Fruit fly (Drosophila melanogaster) whole organism, embryonic: ENCODE data around the gene CG32413.

Experiments
- ATbp ChIP-seq: fragments of 200-800 bp; sonication (Bioruptor generic); optimal IDR thresholded peaks from 2 replicates; lab custom pipeline; 2017; ENCODE audit warnings: missing biosample characterization, mild to moderate bottlenecking, missing genetic modification characterization, missing genetic modification reagents
- Asciz ChIP-seq: fragments of 200-800 bp; sonication (Bioruptor generic); optimal IDR thresholded peaks from 2 replicates; lab custom pipeline; 2017; ENCODE audit warnings: missing biosample characterization, mild to moderate bottlenecking, missing genetic modification characterization, missing genetic modification reagents
- Atf3 ChIP-seq: fragments of 200-800 bp; sonication (Bioruptor generic); optimal IDR thresholded peaks from 3 replicates; lab custom pipeline; 2016; ENCODE audit warnings: missing biosample characterization, missing genetic modification characterization
- CG10267 ChIP-seq: fragments of 200-800 bp; sonication (Bioruptor generic); optimal IDR thresholded peaks from 2 replicates; lab custom pipeline; 2018; ENCODE audit warnings: missing biosample characterization, mild to moderate bottlenecking, missing genetic modification characterization, moderate library complexity
- CG10979 ChIP-seq: fragments of 200-800 bp; sonication (Bioruptor generic); optimal IDR thresholded peaks from 2 replicates; lab custom pipeline; 2018; ENCODE audit warnings: missing biosample characterization, mild to moderate bottlenecking, missing genetic modification characterization, moderate library complexity
- CG11085 ChIP-seq: fragments of 200-800 bp; sonication (Bioruptor generic); IDR thresholded peaks from 2 replicates; pipeline ENCODE4 v1.3.6; 2022; ENCODE audit warnings: missing biosample characterization, missing genetic modification characterization
- CG13424 ChIP-seq: fragments of 200-800 bp; sonication (Bioruptor generic); optimal IDR thresholded peaks from 2 replicates; lab custom pipeline; 2019; ENCODE audit warnings: missing biosample characterization, mild to moderate bottlenecking, missing genetic modification characterization, moderate library complexity
- CG1529 ChIP-seq: fragments of 200-800 bp; sonication (Bioruptor generic); optimal IDR thresholded peaks from 3 replicates; lab custom pipeline; 2018; ENCODE audit warnings: missing biosample characterization, missing genetic modification characterization
- CG15479 ChIP-seq: fragments of 200-800 bp; sonication (Bioruptor generic); optimal IDR thresholded peaks from 3 replicates; lab custom pipeline; 2019; ENCODE audit warnings: missing biosample characterization, mild to moderate bottlenecking, missing genetic modification characterization, moderate library complexity
- CG15601 ChIP-seq: fragments of 200-800 bp; sonication (Bioruptor generic); optimal IDR thresholded peaks from 3 replicates; lab custom pipeline; 2019; ENCODE audit warnings: missing biosample characterization, mild to moderate bottlenecking, missing genetic modification characterization, moderate library complexity
- CG15696 ChIP-seq: fragments of 200-800 bp; sonication (Bioruptor generic); optimal IDR thresholded peaks from 2 replicates; lab custom pipeline; 2019; ENCODE audit warnings: missing biosample characterization, mild to moderate bottlenecking, missing genetic modification characterization, moderate library complexity
- CG1603 ChIP-seq: fragments of 200-800 bp; sonication (Bioruptor generic); optimal IDR thresholded peaks from 2 replicates; lab custom pipeline; 2019; ENCODE audit warnings: missing biosample characterization, mild to moderate bottlenecking, missing genetic modification characterization, moderate library complexity
- CG1647 ChIP-seq: fragments of 200-800 bp; sonication (Bioruptor generic); optimal IDR thresholded peaks from 3 replicates; lab custom pipeline; 2016; ENCODE audit warnings: missing biosample characterization, missing genetic modification characterization
- CG17361 ChIP-seq: fragments of 200-800 bp; sonication (Bioruptor generic); IDR thresholded peaks from 3 replicates; pipeline ENCODE4 v1.3.6; 2022; ENCODE audit warnings: missing biosample characterization, missing genetic modification characterization
- CG17385 ChIP-seq: fragments of 200-800 bp; sonication (Bioruptor generic); optimal IDR thresholded peaks from 3 replicates; lab custom pipeline; 2018; ENCODE audit warnings: missing biosample characterization, mild to moderate bottlenecking, missing genetic modification characterization
- CG18262 ChIP-seq: fragments of 200-800 bp; optimal IDR thresholded peaks from 3 replicates; lab custom pipeline; 2019; ENCODE audit warnings: missing biosample characterization, mild to moderate bottlenecking, missing genetic modification characterization, moderate library complexity
- CG2199 ChIP-seq: fragments of 200-800 bp; sonication (Bioruptor generic); IDR thresholded peaks from 3 replicates; pipeline ENCODE4 v1.3.6; 2022; ENCODE audit warnings: missing biosample characterization, missing genetic modification characterization
- CG2678 ChIP-seq: fragments of 200-800 bp; sonication (Bioruptor generic); optimal IDR thresholded peaks from 3 replicates; lab custom pipeline; 2019; ENCODE audit warnings: missing biosample characterization, mild to moderate bottlenecking, missing genetic modification characterization, moderate library complexity
- CG31441 ChIP-seq: fragments of 200-800 bp; sonication (Bioruptor generic); IDR thresholded peaks from 2 replicates; pipeline ENCODE4 v1.3.6; 2022; ENCODE audit warnings: missing biosample characterization, missing genetic modification characterization
- CG6689 ChIP-seq: fragments of 200-800 bp; sonication (Bioruptor generic); IDR thresholded peaks from 2 replicates; pipeline ENCODE4 v1.3.6; 2022; ENCODE audit warnings: missing biosample characterization, missing genetic modification characterization
- CG7271 ChIP-seq: fragments of 200-800 bp; sonication (Bioruptor generic); optimal IDR thresholded peaks from 2 replicates; lab custom pipeline; 2018; ENCODE audit warnings: missing biosample characterization, mild to moderate bottlenecking, missing genetic modification characterization, moderate library complexity
- CG7839 ChIP-seq: fragments of 200-800 bp; sonication (Bioruptor generic); optimal IDR thresholded peaks from 3 replicates; lab custom pipeline; 2018; ENCODE audit warnings: missing biosample characterization, mild to moderate bottlenecking, missing genetic modification characterization, moderate library complexity
- CG8924 ChIP-seq: fragments of 200-800 bp; optimal IDR thresholded peaks from 3 replicates; lab custom pipeline; 2019; ENCODE audit warnings: missing biosample characterization, mild to moderate bottlenecking, missing genetic modification characterization, moderate library complexity
- CG9876 ChIP-seq: fragments of 200-800 bp; sonication (Bioruptor generic); optimal IDR thresholded peaks from 2 replicates; lab custom pipeline; 2016; ENCODE audit warnings: missing biosample characterization, missing genetic modification characterization
- Camta ChIP-seq: fragments of 200-800 bp; sonication (Bioruptor generic); optimal IDR thresholded peaks from 2 replicates; lab custom pipeline; 2016; ENCODE audit warnings: missing biosample characterization, missing genetic modification characterization
- Oli ChIP-seq: fragments of 200-800 bp; sonication (Bioruptor generic); optimal IDR thresholded peaks from 2 replicates; lab custom pipeline; 2018; ENCODE audit warnings: missing biosample characterization, mild to moderate bottlenecking, missing genetic modification characterization, moderate library complexity
- Pdp1 ChIP-seq, 2 experiments: fragments of 200-800 bp; sonication (Bioruptor generic); optimal IDR thresholded peaks; 3 replicates each; lab custom pipeline; 2016; ENCODE audit warnings: missing biosample characterization in 2 of 2, missing genetic modification characterization in 2 of 2, mild to moderate bottlenecking in 1 of 2, moderate library complexity in 1 of 2
- Poxn ChIP-seq: fragments of 200-800 bp; sonication (Bioruptor generic); IDR thresholded peaks from 2 replicates; pipeline ENCODE4 v1.3.6; 2022; ENCODE audit warnings: missing biosample characterization, missing genetic modification characterization
- Ptx1 ChIP-seq: fragments of 200-800 bp; sonication (Bioruptor generic); IDR thresholded peaks from 2 replicates; pipeline ENCODE4 v1.3.6; 2022; ENCODE audit warnings: missing biosample characterization, missing genetic modification characterization
- Sox100B ChIP-seq: fragments of 200-800 bp; sonication (Bioruptor generic); optimal IDR thresholded peaks from 3 replicates; lab custom pipeline; 2018; ENCODE audit warnings: missing biosample characterization, mild to moderate bottlenecking, missing genetic modification characterization
- Sox102F ChIP-seq: fragments of 200-800 bp; sonication (Bioruptor generic); optimal IDR thresholded peaks from 2 replicates; lab custom pipeline; 2018; ENCODE audit warnings: missing biosample characterization, mild to moderate bottlenecking, missing genetic modification characterization, moderate library complexity
- Vsx1 ChIP-seq: fragments of 200-800 bp; sonication (Bioruptor generic); optimal IDR thresholded peaks from 2 replicates; lab custom pipeline; 2017; ENCODE audit warnings: missing biosample characterization, mild to moderate bottlenecking, missing genetic modification characterization, missing genetic modification reagents
- Xrp1 ChIP-seq: fragments of 200-800 bp; sonication (Bioruptor generic); IDR thresholded peaks from 2 replicates; pipeline ENCODE4 v1.3.6; 2022; ENCODE audit warnings: missing biosample characterization, missing genetic modification characterization
- bsh ChIP-seq, 2 experiments: fragments of 200-800 bp; sonication (Bioruptor generic); optimal IDR thresholded peaks; 2 replicates each; lab custom pipeline; 2017 to 2018; ENCODE audit warnings: mild to moderate bottlenecking in 2 of 2, missing biosample characterization in 2 of 2, missing genetic modification characterization in 2 of 2, moderate library complexity in 1 of 2
- cg ChIP-seq: fragments of 200-800 bp; sonication (Bioruptor generic); optimal IDR thresholded peaks from 3 replicates; lab custom pipeline; 2019; ENCODE audit warnings: missing biosample characterization, mild to moderate bottlenecking, missing genetic modification characterization, moderate library complexity
- corto ChIP-seq: fragments of 200-800 bp; sonication (Bioruptor generic); optimal IDR thresholded peaks from 2 replicates; lab custom pipeline; 2016; ENCODE audit warnings: missing biosample characterization, mild to moderate bottlenecking, missing genetic modification characterization, moderate library complexity
- gem ChIP-seq: fragments of 200-800 bp; sonication (Bioruptor generic); optimal IDR thresholded peaks from 2 replicates; lab custom pipeline; 2019; ENCODE audit warnings: missing biosample characterization, mild to moderate bottlenecking, missing genetic modification characterization, moderate library complexity
- grau ChIP-seq: fragments of 200-800 bp; optimal IDR thresholded peaks from 3 replicates; lab custom pipeline; 2019; ENCODE audit warnings: missing biosample characterization, mild to moderate bottlenecking, missing genetic modification characterization, moderate library complexity
- gsb-n ChIP-seq: fragments of 200-800 bp; sonication (Bioruptor generic); optimal IDR thresholded peaks from 3 replicates; lab custom pipeline; 2018; ENCODE audit warnings: missing biosample characterization, mild to moderate bottlenecking, missing genetic modification characterization
- klu ChIP-seq: fragments of 200-800 bp; sonication (Bioruptor generic); IDR thresholded peaks from 2 replicates; pipeline ENCODE4 v1.3.6; 2022; ENCODE audit warnings: missing biosample characterization, missing genetic modification characterization
- nerfin-1 ChIP-seq: fragments of 200-800 bp; sonication (Bioruptor generic); optimal IDR thresholded peaks from 3 replicates; lab custom pipeline; 2019; ENCODE audit warnings: missing biosample characterization, mild to moderate bottlenecking, missing genetic modification characterization, moderate library complexity
- phol ChIP-seq: fragments of 200-800 bp; sonication (Bioruptor generic); optimal IDR thresholded peaks from 3 replicates; lab custom pipeline; 2018; ENCODE audit warnings: missing biosample characterization, mild to moderate bottlenecking, missing genetic modification characterization, moderate library complexity
- prd ChIP-seq, 3 experiments: fragments of >200 bp in 2 of 3; fragments of 200-800 bp in 1 of 3; sonication (Bioruptor generic) in 1 of 3; optimal IDR thresholded peaks in 2 of 3; IDR thresholded peaks in 1 of 3; 2 replicates in 2 of 3; 3 replicates in 1 of 3; pipeline versions ENCODE4 v1.3.6 to Lab custom; 2017 to 2022; ENCODE audit warnings: missing biosample characterization in 1 of 3, missing genetic modification characterization in 1 of 3
- sens ChIP-seq: fragments of 200-800 bp; sonication (Bioruptor generic); peaks from one replicate; lab custom pipeline; 2016; ENCODE audit warnings: missing biosample characterization, missing genetic modification characterization
- tap ChIP-seq: fragments of 200-800 bp; optimal IDR thresholded peaks from 3 replicates; lab custom pipeline; 2019; ENCODE audit warnings: missing biosample characterization, mild to moderate bottlenecking, missing genetic modification characterization, moderate library complexity
- tll ChIP-seq, 2 experiments: fragments of 200-800 bp in 1 of 2; fragments of >200 bp in 1 of 2; sonication (Bioruptor generic) in 1 of 2; optimal IDR thresholded peaks; 2 replicates each; lab custom pipeline; 2017 to 2019; ENCODE audit warnings: missing biosample characterization in 2 of 2, missing genetic modification characterization in 2 of 2, mild to moderate bottlenecking in 1 of 2, moderate library complexity in 1 of 2
- twi ChIP-seq: fragments of 200-800 bp; optimal IDR thresholded peaks from 2 replicates; lab custom pipeline; 2019; ENCODE audit warnings: missing biosample characterization, mild to moderate bottlenecking, missing genetic modification characterization, moderate library complexity
- zf30C ChIP-seq: fragments of 200-800 bp; sonication (Bioruptor generic); optimal IDR thresholded peaks from 3 replicates; lab custom pipeline; 2018; ENCODE audit warnings: missing biosample characterization, mild to moderate bottlenecking, missing genetic modification characterization
- zfh1 ChIP-seq: fragments of 200-800 bp; sonication (Bioruptor generic); IDR thresholded peaks from 3 replicates; pipeline ENCODE4 v1.3.6; 2022; ENCODE audit warnings: missing biosample characterization, missing genetic modification characterization

Gene CG32413

dm6 chr3L:5952132-5952531, 48.3 kb upstream of the CG32413 start (continued):
- TF ChIP-seq nerfin-1 (tag; lab: Kevin White, UChicago) (peak; percentile 12), CG17361 (GFP tag; lab: Robert Waterston, UW) (0 out of 3 replicates have a peak, but pooled peaks have one; percentile 27), sens (GFP tag; lab: Kevin White, UChicago) (peak; percentile 92), CG10979 (tag; lab: Kevin White, UChicago) (peak; percentile 71), Ptx1 (GFP tag; lab: Robert Waterston, UW) (peak; percentile 19; the same call in 1 of the 2 replicates), corto (no peak), zfh1 (GFP tag; lab: Robert Waterston, UW) (0 out of 3 replicates have a peak, but pooled peaks have one; percentile 21), CG13424 (tag; lab: Kevin White, UChicago) (peak; percentile 24), twi (tag; lab: Kevin White, UChicago) (peak; percentile 66), Pdp1 (GFP tag; optimal IDR thresholded peaks at IDR 0.05; lab: Kevin White, UChicago) (no peak), CG8924 (tag; lab: Kevin White, UChicago) (peak; percentile 34), klu (GFP tag; lab: Robert Waterston, UW) (no peak), Sox102F (GFP tag; lab: Kevin White, UChicago) (peak; percentile 60), CG1647 (GFP tag; lab: Kevin White, UChicago) (no peak), CG15479 (GFP tag; lab: Kevin White, UChicago) (peak; percentile 61), CG9876 (GFP tag; lab: Kevin White, UChicago) (no peak), CG7839 (peak; percentile 31), CG10267 (peak; percentile 31), phol (tag; lab: Kevin White, UChicago) (peak; percentile 70), CG17385 (peak; percentile 6), CG15696 (tag; lab: Kevin White, UChicago) (peak; percentile 36), CG1603 (tag; lab: Kevin White, UChicago) (peak; percentile 58), Xrp1 (GFP tag; lab: Robert Waterston, UW) (peak; percentile 70), cg (peak; percentile 52), Oli (tag; lab: Kevin White, UChicago) (peak; percentile 2), Sox100B (GFP tag; lab: Kevin White, UChicago) (peak; percentile 26), tll (GFP tag; optimal IDR thresholded peaks at IDR 0.05; lab: Kevin White, UChicago) (peak in 1 of 2 experiments; percentile 53), gem (tag; lab: Kevin White, UChicago) (peak; percentile 69), Atf3 (GFP tag; lab: Kevin White, UChicago) (no peak), Vsx1 (no peak), CG7271 (tag; lab: Kevin White, UChicago) (peak; percentile 21), prd (optimal IDR thresholded peaks at IDR 0.05; lab: Kevin White, UChicago) (no peak), prd (GFP tag; IDR thresholded peaks at IDR 0.05; lab: Robert Waterston, UW) (peak; percentile 43; the same call in 2 of the 3 replicates), CG18262 (tag; lab: Kevin White, UChicago) (peak; percentile 72), Asciz (GFP tag; lab: Kevin White, UChicago) (peak; percentile 40), CG6689 (GFP tag; lab: Robert Waterston, UW) (peak; percentile 39; the same call in 1 of the 2 replicates), Camta (GFP tag; lab: Kevin White, UChicago) (no peak), zf30C (GFP tag; lab: Kevin White, UChicago) (peak; percentile 62), CG1529 (peak; percentile 0), gsb-n (peak; percentile 43), CG31441 (peak; percentile 57), CG2199 (GFP tag; lab: Robert Waterston, UW) (no peak), CG2678 (peak; percentile 49), Poxn (GFP tag; lab: Robert Waterston, UW) (no peak), bsh (GFP tag; optimal IDR thresholded peaks at IDR 0.05; lab: Kevin White, UChicago) (peak in 1 of 2 experiments; percentile 67), ATbp (peak; percentile 36), CG15601 (peak; percentile 32), CG11085 (no peak), tap (peak; percentile 3), grau (peak; percentile 21)
